Worm (Caenorhabditis elegans) whole organism, early embryonic: ENCODE measurements around the gene dlat-2.

Experiments
- flt-1 ChIP-seq: fragments of 200-800 bp; sonication (Bioruptor generic); IDR thresholded peaks from 2 replicates; pipeline ENCODE4 v1.3.6; 2022; ENCODE audit warnings: missing genetic modification characterization, missing compliant biosample characterization
- hmbx-1 ChIP-seq: sonication (generic microtip); optimal IDR thresholded peaks from 2 replicates; lab custom pipeline; 2016; ENCODE audit warnings: mild to moderate bottlenecking, missing genetic modification characterization, missing compliant biosample characterization
- hnd-1 ChIP-seq: sonication (generic microtip); optimal IDR thresholded peaks from 2 replicates; lab custom pipeline; 2016; ENCODE audit warnings: missing genetic modification characterization, missing compliant biosample characterization

DNA sequence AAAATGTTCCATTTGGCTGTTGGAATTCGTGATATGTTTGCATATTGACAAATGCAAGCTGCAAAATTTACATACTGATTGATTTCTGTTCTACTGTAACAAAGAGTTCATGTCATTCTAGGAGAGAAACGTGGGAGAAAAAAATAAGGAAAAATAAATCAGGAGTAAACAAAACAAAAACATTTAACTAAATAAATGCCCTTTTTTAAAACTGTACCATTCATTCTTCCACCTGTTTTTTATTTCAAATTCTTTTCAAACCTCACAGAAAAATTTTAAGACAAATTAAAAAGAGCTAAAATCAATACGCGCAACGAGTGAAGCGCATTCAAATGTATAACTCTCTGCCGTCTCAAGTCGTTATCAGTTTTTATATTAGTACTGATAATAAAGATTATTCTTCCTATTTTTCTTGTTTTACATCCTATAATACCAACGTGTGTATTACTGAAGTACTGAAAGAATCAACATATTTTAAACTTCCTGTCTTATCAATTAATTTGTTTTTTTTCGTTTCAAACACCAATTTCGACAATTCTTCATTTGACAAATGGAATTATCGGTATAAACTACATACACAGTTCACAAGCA, 41.4 kb upstream of the dlat-2 start, which contains the start of gene C49C3.10:
- TF ChIP-seq hmbx-1 (no peak), hnd-1 (tag; lab: Kevin White, UChicago) (no peak), flt-1 (no peak)
